Fruit fly (Drosophila melanogaster): ENCODE data around the gene CG43400.

dm6 chr2L:8490439-8490838 is at the start of gene CG43400:
- TF ChIP-seq Dll (optimal IDR thresholded peaks at IDR 0.05) = no peak
- TF ChIP-seq EcR (GFP tag; optimal IDR thresholded peaks at IDR 0.05) = no peak
- TF ChIP-seq psq (optimal IDR thresholded peaks at IDR 0.05) = no peak
- no peak for TF ChIP-seq CG8478 (optimal IDR thresholded peaks at IDR 0.05)
